Worm (Caenorhabditis elegans) whole organism, L1 larva: ENCODE data around the gene anmt-2.

Source experiments
- ceh-88 ChIP-seq: fragments of 200-800 bp; sonication (Bioruptor generic); IDR thresholded peaks from 2 replicates; pipeline ENCODE4 v1.3.6; 2022; ENCODE audit warnings: missing genetic modification characterization, missing compliant biosample characterization
- dpl-1 ChIP-seq, 3 experiments: fragments of 150-350 bp in 2 of 3; sonication (generic microtip) in 1 of 3; optimal IDR thresholded peaks; 2 replicates each; lab custom pipeline; 2014 to 2017; ENCODE audit warnings: missing biosample characterization in 3 of 3, missing genetic modification characterization in 3 of 3, missing genetic modification reagents in 3 of 3
- mep-1 ChIP-seq: fragments of 150-350 bp; optimal IDR thresholded peaks from 2 replicates; lab custom pipeline; 2014; ENCODE audit warnings: missing biosample characterization, missing genetic modification characterization
- pqm-1 ChIP-seq: sonication (generic microtip); optimal IDR thresholded peaks from 3 replicates; lab custom pipeline; 2017; ENCODE audit warnings: missing biosample characterization, missing genetic modification characterization
- skn-1 ChIP-seq: fragments of 150-350 bp; optimal IDR thresholded peaks from 2 replicates; lab custom pipeline; 2014; ENCODE audit warnings: missing biosample characterization, missing genetic modification characterization

ce11 chrIII:6134111-6134510 lies 23.4 kb downstream of the anmt-2 start:
- no peak for TF ChIP-seq mep-1 (tag; lab: Kevin White, UChicago)
- no peak for TF ChIP-seq pqm-1 (tag; lab: Kevin White, UChicago)
- no peak for TF ChIP-seq ceh-88
- no peak for TF ChIP-seq skn-1
- TF ChIP-seq dpl-1 (GFP tag; optimal IDR thresholded peaks at IDR 0.05; lab: Kevin White, UChicago): no peak
